Worm (Caenorhabditis elegans) whole organism, mixed stage, embryonic: Measurements from ENCODE around the gene srh-159.

Source experiments
- M03D4.4 ChIP-seq: sonication (generic microtip); optimal IDR thresholded peaks from 2 replicates; lab custom pipeline; 2017; ENCODE audit warnings: mild to moderate bottlenecking, missing genetic modification characterization, missing compliant biosample characterization
- bed-3 ChIP-seq: fragments of 200-800 bp; sonication (Bioruptor generic); optimal IDR thresholded peaks from 3 replicates; lab custom pipeline; 2018; ENCODE audit warnings: mild to moderate bottlenecking, missing genetic modification characterization, moderate library complexity, missing compliant biosample characterization
- ceh-39 ChIP-seq: fragments of 150-350 bp; optimal IDR thresholded peaks from 2 replicates; lab custom pipeline; 2014; ENCODE audit warnings: missing biosample characterization, missing genetic modification characterization
- ceh-43 ChIP-seq: fragments of 200-800 bp; sonication (Bioruptor generic); optimal IDR thresholded peaks from 2 replicates; lab custom pipeline; 2018; ENCODE audit warnings: mild to moderate bottlenecking, missing genetic modification characterization, moderate library complexity, missing compliant biosample characterization
- ceh-83 ChIP-seq: fragments of 200-800 bp; sonication (Bioruptor generic); optimal IDR thresholded peaks from 2 replicates; lab custom pipeline; 2018; ENCODE audit warnings: mild to moderate bottlenecking, missing genetic modification characterization, missing compliant biosample characterization
- ces-1 ChIP-seq: fragments of 150-350 bp; optimal IDR thresholded peaks from 2 replicates; lab custom pipeline; 2014; ENCODE audit warnings: missing biosample characterization, missing genetic modification reagents, missing genetic modification characterization
- cnd-1 ChIP-seq: fragments of 200-800 bp; sonication (Bioruptor generic); optimal IDR thresholded peaks from 2 replicates; lab custom pipeline; 2018; ENCODE audit warnings: mild to moderate bottlenecking, missing genetic modification characterization, missing compliant biosample characterization
- drap-1 ChIP-seq: fragments of 200-800 bp; sonication (Bioruptor generic); optimal IDR thresholded peaks from 3 replicates; lab custom pipeline; 2018; ENCODE audit warnings: mild to moderate bottlenecking, missing genetic modification characterization, missing compliant biosample characterization
- elt-1 ChIP-seq: sonication (generic microtip); optimal IDR thresholded peaks from 2 replicates; lab custom pipeline; 2017; ENCODE audit warnings: missing genetic modification characterization, mild to moderate bottlenecking, missing compliant biosample characterization, antibody characterized with exemption, moderate library complexity, borderline replicate concordance; ENCODE audit not compliant: insufficient read depth
- elt-3 ChIP-seq: fragments of 150-350 bp; optimal IDR thresholded peaks from 2 replicates; lab custom pipeline; 2014; ENCODE audit warnings: missing biosample characterization, missing genetic modification characterization
- flh-1 ChIP-seq: fragments of 200-800 bp; sonication (Bioruptor generic); optimal IDR thresholded peaks from 2 replicates; lab custom pipeline; 2018; ENCODE audit warnings: mild to moderate bottlenecking, missing genetic modification characterization, moderate library complexity, missing compliant biosample characterization
- ham-2 ChIP-seq: fragments of 200-800 bp; sonication (Bioruptor generic); optimal IDR thresholded peaks from 2 replicates; lab custom pipeline; 2018; ENCODE audit warnings: mild to moderate bottlenecking, missing genetic modification characterization, missing compliant biosample characterization
- hlh-1 ChIP-seq: fragments of 150-350 bp; optimal IDR thresholded peaks from 2 replicates; lab custom pipeline; 2014; ENCODE audit warnings: missing biosample characterization, missing genetic modification reagents, missing genetic modification characterization
- lin-13 ChIP-seq: fragments of 150-350 bp; optimal IDR thresholded peaks from 2 replicates; lab custom pipeline; 2014; ENCODE audit warnings: missing biosample characterization, missing genetic modification characterization
- lin-32 ChIP-seq: fragments of 200-800 bp; sonication (Bioruptor generic); optimal IDR thresholded peaks from 2 replicates; lab custom pipeline; 2018; ENCODE audit warnings: mild to moderate bottlenecking, missing genetic modification characterization, missing compliant biosample characterization
- lsy-2 ChIP-seq: fragments of 150-350 bp; optimal IDR thresholded peaks from 2 replicates; lab custom pipeline; 2014; ENCODE audit warnings: missing biosample characterization, missing genetic modification characterization
- mab-5 ChIP-seq: fragments of 150-350 bp; optimal IDR thresholded peaks from 2 replicates; lab custom pipeline; 2014; ENCODE audit warnings: missing biosample characterization, missing genetic modification characterization
- mls-2 ChIP-seq: sonication (generic microtip); optimal IDR thresholded peaks from 2 replicates; lab custom pipeline; 2016; ENCODE audit warnings: mild to moderate bottlenecking, missing genetic modification characterization, moderate library complexity, missing compliant biosample characterization
- nhr-12 ChIP-seq: fragments of 150-350 bp; optimal IDR thresholded peaks from 2 replicates; lab custom pipeline; 2014; ENCODE audit warnings: missing biosample characterization, missing genetic modification characterization
- nhr-2 ChIP-seq: fragments of 150-350 bp; optimal IDR thresholded peaks from 2 replicates; lab custom pipeline; 2014; ENCODE audit warnings: missing biosample characterization, missing genetic modification characterization
- nhr-76 ChIP-seq: sonication (generic microtip); optimal IDR thresholded peaks from 2 replicates; lab custom pipeline; 2017; ENCODE audit warnings: missing biosample characterization, missing genetic modification characterization
- pha-4 ChIP-seq: fragments of 150-350 bp; optimal IDR thresholded peaks from 2 replicates; lab custom pipeline; 2018; ENCODE audit warnings: missing biosample characterization, missing genetic modification reagents, missing genetic modification characterization
- sem-2 ChIP-seq: fragments of 200-800 bp; sonication (Bioruptor generic); optimal IDR thresholded peaks from 2 replicates; lab custom pipeline; 2018; ENCODE audit warnings: mild to moderate bottlenecking, missing genetic modification characterization, missing compliant biosample characterization
- snpc-4 ChIP-seq: fragments of 150-350 bp; optimal IDR thresholded peaks from 2 replicates; lab custom pipeline; 2014; ENCODE audit warnings: missing biosample characterization, missing genetic modification characterization
- sptf-1 ChIP-seq: sonication (generic microtip); optimal IDR thresholded peaks from 2 replicates; lab custom pipeline; 2017; ENCODE audit warnings: mild to moderate bottlenecking, missing genetic modification characterization, moderate library complexity, missing compliant biosample characterization
- tbx-8 ChIP-seq: fragments of 200-800 bp; sonication (Bioruptor generic); optimal IDR thresholded peaks from 2 replicates; lab custom pipeline; 2018; ENCODE audit warnings: mild to moderate bottlenecking, missing genetic modification characterization, moderate library complexity, missing compliant biosample characterization
- unc-120 ChIP-seq: sonication (generic microtip); optimal IDR thresholded peaks from 2 replicates; lab custom pipeline; 2017; ENCODE audit warnings: missing genetic modification characterization, missing compliant biosample characterization; ENCODE audit not compliant: poor library complexity, severe bottlenecking
- unc-62 ChIP-seq: fragments of 150-350 bp; optimal IDR thresholded peaks from 2 replicates; lab custom pipeline; 2014; ENCODE audit warnings: missing biosample characterization, missing genetic modification reagents, missing genetic modification characterization
- zip-8 ChIP-seq: fragments of 150-350 bp; optimal IDR thresholded peaks from 2 replicates; lab custom pipeline; 2014; ENCODE audit warnings: missing biosample characterization, missing genetic modification characterization
- ztf-11 ChIP-seq: fragments of 150-350 bp; optimal IDR thresholded peaks from 2 replicates; lab custom pipeline; 2014; ENCODE audit warnings: missing biosample characterization, missing genetic modification characterization

The srh-159 gene

DNA sequence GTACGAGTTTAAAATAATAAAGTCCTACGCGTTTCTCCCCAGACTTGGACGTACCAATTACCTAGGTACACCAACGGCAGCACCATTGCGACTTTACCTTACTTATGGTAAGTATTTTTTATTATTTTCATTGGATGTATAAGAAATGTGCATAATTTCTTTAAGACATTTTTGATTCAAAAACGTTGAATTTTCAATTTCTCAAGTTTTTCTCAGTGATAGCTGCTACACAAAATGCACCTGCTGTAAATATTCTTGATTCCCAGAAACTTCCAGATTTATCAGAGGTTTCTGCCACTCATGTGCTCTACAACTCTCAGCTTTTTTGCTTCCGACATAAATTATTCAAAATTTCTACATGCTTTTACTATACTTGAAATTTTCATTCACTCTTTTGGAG, at the start of gene srh-159:
Gene srh-159 (plus strand): TSS at position 301 of the 400 bp plus-strand sequence.
- TF ChIP-seq hlh-1 (tag; lab: Kevin White, UChicago) = no peak
- TF ChIP-seq pha-4 (tag; lab: Kevin White, UChicago) = no peak
- no peak for TF ChIP-seq elt-3 (tag; lab: Kevin White, UChicago)
- no peak for TF ChIP-seq tbx-8 (GFP tag; lab: Kevin White, UChicago)
- no peak for TF ChIP-seq lin-13 (tag; lab: Kevin White, UChicago)
- no peak for TF ChIP-seq ces-1
- no peak for TF ChIP-seq lsy-2 (tag; lab: Kevin White, UChicago)
- TF ChIP-seq sem-2 (GFP tag; lab: Kevin White, UChicago) = no peak
- TF ChIP-seq ceh-39 (tag; lab: Kevin White, UChicago) = no peak

DNA sequence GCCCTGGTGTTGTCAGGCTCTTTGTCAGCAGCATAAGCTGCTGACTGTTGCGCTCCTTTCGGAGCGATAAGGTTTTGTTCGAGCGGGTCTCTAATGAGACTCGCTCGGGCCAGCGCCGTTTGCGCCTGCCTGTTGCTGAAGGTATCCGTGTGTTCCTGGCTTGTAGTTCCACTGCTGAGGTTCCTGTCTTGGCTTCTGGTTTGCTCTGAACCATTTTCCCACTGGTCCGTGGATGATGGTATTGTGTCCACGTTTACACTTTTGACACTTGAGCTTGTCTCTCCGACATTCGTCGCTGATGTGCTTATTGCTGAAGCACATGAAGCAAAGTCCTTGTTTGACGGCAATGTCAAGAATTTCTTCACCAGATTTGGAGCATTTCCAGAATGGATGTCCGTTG, 30.9 kb upstream of the srh-159 start:
- TF ChIP-seq zip-8 (no peak), mab-5 (tag; lab: Kevin White, UChicago) (no peak), M03D4.4 (tag; lab: Kevin White, UChicago) (no peak), tbx-8 (GFP tag; lab: Kevin White, UChicago) (no peak), lin-32 (GFP tag; lab: Kevin White, UChicago) (no peak), sptf-1 (no peak), mls-2 (no peak), elt-1 (tag; lab: Kevin White, UChicago) (no peak), ztf-11 (tag; lab: Kevin White, UChicago) (no peak), unc-62 (GFP tag; lab: Kevin White, UChicago) (no peak), ceh-39 (tag; lab: Kevin White, UChicago) (no peak), pha-4 (tag; lab: Kevin White, UChicago) (no peak), ceh-43 (GFP tag; lab: Kevin White, UChicago) (no peak), cnd-1 (tag; lab: Kevin White, UChicago) (no peak), ceh-83 (no peak)
- TF ChIP-seq, all 35 proteins: peak for 0

DNA sequence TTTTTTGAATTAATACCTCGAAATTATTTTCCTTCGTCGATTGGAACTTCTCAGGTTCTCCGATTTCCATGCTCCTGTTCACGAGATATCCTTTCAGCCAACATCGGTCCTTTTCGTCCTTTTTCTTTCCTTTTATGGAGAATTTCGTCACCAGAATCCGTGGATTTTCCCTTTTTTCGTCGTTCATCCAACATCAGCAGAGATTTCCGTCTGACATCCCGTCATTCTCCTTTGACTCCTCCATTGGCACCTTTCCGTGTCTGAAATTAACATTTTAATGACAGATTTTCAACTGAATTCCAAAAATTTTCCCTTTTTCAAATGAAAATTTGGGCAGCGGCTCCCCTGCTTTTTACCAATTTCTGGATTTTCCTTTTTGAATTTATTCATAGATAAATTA, 27.2 kb upstream of the srh-159 start:
- no peak for TF ChIP-seq ham-2 (GFP tag; lab: Kevin White, UChicago)
- no peak for TF ChIP-seq drap-1 (GFP tag; lab: Kevin White, UChicago)
- TF ChIP-seq mab-5 (tag; lab: Kevin White, UChicago) = no peak
- TF ChIP-seq ceh-83 = no peak
- TF ChIP-seq unc-120 (tag; lab: Kevin White, UChicago) = no peak
- no peak for TF ChIP-seq flh-1 (GFP tag; lab: Kevin White, UChicago)
- no peak for TF ChIP-seq sem-2 (GFP tag; lab: Kevin White, UChicago)
- TF ChIP-seq ceh-43 (GFP tag; lab: Kevin White, UChicago) = no peak
- no peak for TF ChIP-seq lin-13 (tag; lab: Kevin White, UChicago)
- no peak for TF ChIP-seq bed-3
- no peak for TF ChIP-seq elt-3 (tag; lab: Kevin White, UChicago)
- TF ChIP-seq tbx-8 (GFP tag; lab: Kevin White, UChicago) = no peak

DNA sequence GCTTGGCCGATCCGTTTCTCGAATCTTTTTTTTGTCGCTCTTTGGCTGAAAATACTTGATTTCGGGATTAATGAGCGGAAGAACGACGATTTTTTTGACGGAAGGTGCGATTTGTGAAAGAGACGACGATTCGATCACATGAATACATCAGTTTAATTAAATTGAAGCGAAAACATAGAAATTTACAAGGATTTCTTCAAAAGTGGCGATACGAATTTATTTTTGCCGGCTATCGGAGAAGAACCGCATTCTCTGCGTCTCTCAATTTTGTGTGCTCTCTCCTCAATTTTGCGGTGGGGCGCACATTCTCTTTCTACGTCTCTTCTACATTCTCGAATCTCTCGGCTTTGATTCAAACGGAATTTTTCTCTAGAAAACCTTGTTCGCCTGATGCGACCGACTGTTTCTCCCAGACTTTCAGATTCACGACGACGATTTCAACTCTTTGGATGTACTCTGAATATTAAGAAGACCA, 26.7 kb upstream of the srh-159 start, which contains the start of gene F40D4.17:
Gene F40D4.17 (minus strand): TSS at position 51 of the 475 bp plus-strand sequence.
- TF ChIP-seq nhr-76 (tag; lab: Kevin White, UChicago) = no peak
- TF ChIP-seq unc-62 (GFP tag; lab: Kevin White, UChicago) = no peak
- TF ChIP-seq nhr-2 (tag; lab: Kevin White, UChicago) = no peak
- TF ChIP-seq hlh-1 (tag; lab: Kevin White, UChicago) = no peak
- TF ChIP-seq cnd-1 (tag; lab: Kevin White, UChicago) = no peak
- TF ChIP-seq elt-3 (tag; lab: Kevin White, UChicago) = no peak
- TF ChIP-seq ceh-83 = no peak
- TF ChIP-seq snpc-4 (tag; lab: Kevin White, UChicago) = no peak
- TF ChIP-seq M03D4.4 (tag; lab: Kevin White, UChicago) = no peak

DNA sequence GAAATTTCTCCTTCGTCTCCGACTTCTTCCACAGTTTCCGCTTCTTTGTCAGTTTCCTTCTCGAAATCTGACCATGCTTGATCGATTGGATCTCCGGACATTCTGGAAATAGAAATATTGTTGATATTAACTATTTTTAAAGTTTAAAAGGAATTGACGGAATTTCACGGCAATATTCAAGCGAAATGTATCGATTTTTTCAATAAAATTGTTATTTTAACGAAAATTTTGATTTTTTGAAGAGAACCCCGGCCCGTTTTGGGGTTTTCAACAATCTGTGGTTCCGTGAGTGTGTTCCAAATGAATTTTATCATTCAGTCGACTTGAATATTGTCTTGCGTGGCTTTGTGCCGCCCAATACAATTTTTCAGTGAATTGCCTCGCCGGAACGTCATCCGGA, 25.0 kb upstream of the srh-159 start, which contains the start of gene F40D4.13:
Gene F40D4.13 (minus strand): TSS at position 101 of the 400 bp plus-strand sequence.
- TF ChIP-seq elt-1 (tag; lab: Kevin White, UChicago) (no peak), nhr-12 (no peak), ceh-43 (GFP tag; lab: Kevin White, UChicago) (no peak), lin-13 (tag; lab: Kevin White, UChicago) (no peak), cnd-1 (tag; lab: Kevin White, UChicago) (no peak), zip-8 (no peak), tbx-8 (GFP tag; lab: Kevin White, UChicago) (no peak), lsy-2 (tag; lab: Kevin White, UChicago) (no peak)
